Worm (Caenorhabditis elegans) whole organism, L1 larva: ENCODE measurements around the gene ZK381.8.

Experiments
- C16A3.4 ChIP-seq: fragments of 150-350 bp; optimal IDR thresholded peaks from 2 replicates; lab custom pipeline; 2014; ENCODE audit warnings: missing biosample characterization, missing genetic modification characterization
- C34B4.2 ChIP-seq: sonication (generic microtip); optimal IDR thresholded peaks from 2 replicates; lab custom pipeline; 2017; ENCODE audit warnings: mild to moderate bottlenecking, missing genetic modification characterization, missing compliant biosample characterization
- Y116A8C.19 ChIP-seq: sonication (generic microtip); optimal IDR thresholded peaks from 2 replicates; lab custom pipeline; 2016; ENCODE audit warnings: missing compliant biosample characterization, missing genetic modification characterization, borderline replicate concordance
- alr-1 ChIP-seq: fragments of 200-800 bp; sonication (Bioruptor generic); optimal IDR thresholded peaks from 2 replicates; lab custom pipeline; 2018; ENCODE audit warnings: borderline replicate concordance, mild to moderate bottlenecking, missing genetic modification characterization, missing compliant biosample characterization
- aly-2 ChIP-seq: fragments of 150-350 bp; optimal IDR thresholded peaks from 2 replicates; lab custom pipeline; 2014; ENCODE audit warnings: missing biosample characterization, missing genetic modification characterization
- ama-1 ChIP-seq: fragments of 150-350 bp; optimal IDR thresholded peaks from 2 replicates; lab custom pipeline; 2014
- ceh-63 ChIP-seq: fragments of 200-800 bp; sonication (Bioruptor generic); optimal IDR thresholded peaks from 2 replicates; lab custom pipeline; 2018; ENCODE audit warnings: mild to moderate bottlenecking, missing genetic modification characterization, missing compliant biosample characterization
- ceh-8 ChIP-seq: fragments of 200-800 bp; sonication (Bioruptor generic); optimal IDR thresholded peaks from 2 replicates; lab custom pipeline; 2018; ENCODE audit warnings: mild to moderate bottlenecking, missing genetic modification characterization, moderate library complexity, missing compliant biosample characterization
- ceh-82 ChIP-seq, 3 experiments: fragments of 150-350 bp in 1 of 3; sonication (generic microtip) in 2 of 3; optimal IDR thresholded peaks; 2 replicates each; lab custom pipeline; 2014 to 2017; ENCODE audit warnings: missing biosample characterization in 3 of 3, missing genetic modification characterization in 3 of 3
- ces-1 ChIP-seq: fragments of 150-350 bp; optimal IDR thresholded peaks from 2 replicates; lab custom pipeline; 2014; ENCODE audit warnings: missing biosample characterization, missing genetic modification reagents, missing genetic modification characterization
- dpl-1 ChIP-seq, 3 experiments: fragments of 150-350 bp in 2 of 3; sonication (generic microtip) in 1 of 3; optimal IDR thresholded peaks; 2 replicates each; lab custom pipeline; 2014 to 2017; ENCODE audit warnings: missing biosample characterization in 3 of 3, missing genetic modification characterization in 3 of 3, missing genetic modification reagents in 3 of 3
- dsc-1 ChIP-seq: sonication (generic microtip); optimal IDR thresholded peaks from 2 replicates; lab custom pipeline; 2016; ENCODE audit warnings: mild to moderate bottlenecking, missing genetic modification characterization, missing compliant biosample characterization
- efl-3 ChIP-seq: fragments of 200-800 bp; sonication (Bioruptor generic); optimal IDR thresholded peaks from 2 replicates; lab custom pipeline; 2018; ENCODE audit warnings: mild to moderate bottlenecking, missing genetic modification characterization, missing compliant biosample characterization
- egl-27 ChIP-seq, 2 experiments: fragments of 150-350 bp in 1 of 2; sonication (generic microtip); optimal IDR thresholded peaks; 3 replicates each; lab custom pipeline; 2017 to 2018; ENCODE audit warnings: missing biosample characterization in 2 of 2, missing genetic modification characterization in 2 of 2, missing genetic modification reagents in 2 of 2
- elt-2 ChIP-seq: sonication (generic microtip); optimal IDR thresholded peaks from 2 replicates; lab custom pipeline; 2016; ENCODE audit warnings: missing genetic modification characterization, mild to moderate bottlenecking, inconsistent platforms, missing compliant biosample characterization, missing genetic modification reagents
- fkh-10 ChIP-seq: sonication (generic microtip); optimal IDR thresholded peaks from 2 replicates; lab custom pipeline; 2017; ENCODE audit warnings: missing biosample characterization, missing genetic modification reagents, missing genetic modification characterization
- fkh-4 ChIP-seq: sonication (generic microtip); optimal IDR thresholded peaks from 2 replicates; lab custom pipeline; 2016; ENCODE audit warnings: missing compliant biosample characterization, missing genetic modification characterization, borderline replicate concordance
- fkh-8 ChIP-seq: sonication (generic microtip); optimal IDR thresholded peaks from 2 replicates; lab custom pipeline; 2016; ENCODE audit warnings: mild to moderate bottlenecking, missing genetic modification characterization, missing compliant biosample characterization
- fos-1 ChIP-seq: fragments of 150-350 bp; optimal IDR thresholded peaks from 2 replicates; lab custom pipeline; 2014; ENCODE audit warnings: missing biosample characterization, missing genetic modification characterization
- grh-1 ChIP-seq: fragments of 200-800 bp; sonication (Bioruptor generic); IDR thresholded peaks from 2 replicates; pipeline ENCODE4 v1.3.6; 2022; ENCODE audit warnings: missing genetic modification reagents, missing genetic modification characterization, missing compliant biosample characterization
- hlh-4 ChIP-seq: sonication (generic microtip); optimal IDR thresholded peaks from 2 replicates; lab custom pipeline; 2016; ENCODE audit warnings: mild to moderate bottlenecking, missing genetic modification characterization, missing compliant biosample characterization
- hpl-2 ChIP-seq: fragments of 150-350 bp; optimal IDR thresholded peaks from 2 replicates; lab custom pipeline; 2014; ENCODE audit warnings: missing biosample characterization, missing genetic modification reagents, missing genetic modification characterization
- lin-13 ChIP-seq: fragments of 150-350 bp; optimal IDR thresholded peaks from 2 replicates; lab custom pipeline; 2014; ENCODE audit warnings: missing biosample characterization, missing genetic modification reagents, missing genetic modification characterization
- lin-14 ChIP-seq: fragments of 200-800 bp; sonication (Bioruptor generic); optimal IDR thresholded peaks from 2 replicates; lab custom pipeline; 2018; ENCODE audit warnings: mild to moderate bottlenecking, missing genetic modification characterization, moderate library complexity, missing compliant biosample characterization
- lin-15B ChIP-seq: fragments of 150-350 bp; sonication (generic microtip); optimal IDR thresholded peaks from 3 replicates; lab custom pipeline; 2014; ENCODE audit warnings: missing biosample characterization, missing genetic modification characterization
- lin-39 ChIP-seq: fragments of 150-350 bp; optimal IDR thresholded peaks from 2 replicates; lab custom pipeline; 2014; ENCODE audit warnings: missing biosample characterization, missing genetic modification reagents, missing genetic modification characterization
- lir-3 ChIP-seq: sonication (generic microtip); optimal IDR thresholded peaks from 2 replicates; lab custom pipeline; 2016; ENCODE audit warnings: mild to moderate bottlenecking, missing genetic modification characterization, moderate library complexity, missing compliant biosample characterization; ENCODE audit not compliant: poor library complexity
- lsy-2 ChIP-seq, 2 experiments: fragments of 150-350 bp; optimal IDR thresholded peaks; 2 replicates each; lab custom pipeline; 2014; ENCODE audit warnings: missing biosample characterization in 2 of 2, missing genetic modification characterization in 2 of 2
- mdl-1 ChIP-seq, 2 experiments: fragments of 150-350 bp; optimal IDR thresholded peaks; 2 replicates each; lab custom pipeline; 2014 to 2017; ENCODE audit warnings: missing biosample characterization in 2 of 2, missing genetic modification characterization in 2 of 2, inconsistent platforms in 1 of 2
- mef-2 ChIP-seq: fragments of 150-350 bp; optimal IDR thresholded peaks from 2 replicates; lab custom pipeline; 2014; ENCODE audit warnings: missing biosample characterization, missing genetic modification characterization
- nhr-11 ChIP-seq: fragments of 150-350 bp; optimal IDR thresholded peaks from 2 replicates; lab custom pipeline; 2014; ENCODE audit warnings: missing biosample characterization, missing genetic modification characterization
- nhr-20 ChIP-seq: sonication (generic microtip); optimal IDR thresholded peaks from 2 replicates; lab custom pipeline; 2016; ENCODE audit warnings: mild to moderate bottlenecking, missing genetic modification characterization, missing compliant biosample characterization
- nhr-28 ChIP-seq: fragments of 150-350 bp; optimal IDR thresholded peaks from 2 replicates; lab custom pipeline; 2014; ENCODE audit warnings: missing biosample characterization, missing genetic modification characterization
- nhr-47 ChIP-seq: sonication (generic microtip); optimal IDR thresholded peaks from 2 replicates; lab custom pipeline; 2016; ENCODE audit warnings: mild to moderate bottlenecking, missing genetic modification characterization, moderate library complexity, missing compliant biosample characterization
- nhr-76 ChIP-seq: sonication (generic microtip); optimal IDR thresholded peaks from 2 replicates; lab custom pipeline; 2017; ENCODE audit warnings: missing biosample characterization, missing genetic modification characterization
- nhr-77 ChIP-seq: fragments of 150-350 bp; optimal IDR thresholded peaks from 2 replicates; lab custom pipeline; 2014; ENCODE audit warnings: missing biosample characterization, missing genetic modification characterization
- nhr-85 ChIP-seq: sonication (generic microtip); peaks from one replicate; lab custom pipeline; 2016; ENCODE audit warnings: missing genetic modification characterization, inconsistent platforms, missing compliant biosample characterization
- rnt-1 ChIP-seq: sonication (generic microtip); optimal IDR thresholded peaks from 2 replicates; lab custom pipeline; 2016; ENCODE audit warnings: mild to moderate bottlenecking, missing genetic modification characterization, moderate library complexity, missing compliant biosample characterization
- skn-1 ChIP-seq: fragments of 150-350 bp; optimal IDR thresholded peaks from 2 replicates; lab custom pipeline; 2014; ENCODE audit warnings: missing biosample characterization, missing genetic modification characterization
- snu-23 ChIP-seq: sonication (generic microtip); optimal IDR thresholded peaks from 2 replicates; lab custom pipeline; 2016; ENCODE audit warnings: missing genetic modification characterization, missing compliant biosample characterization
- swsn-7 ChIP-seq: sonication (generic microtip); optimal IDR thresholded peaks from 2 replicates; lab custom pipeline; 2016; ENCODE audit warnings: missing genetic modification characterization, missing compliant biosample characterization
- unc-130 ChIP-seq: fragments of 150-350 bp; optimal IDR thresholded peaks from 2 replicates; lab custom pipeline; 2017; ENCODE audit warnings: missing biosample characterization, missing genetic modification characterization, inconsistent platforms
- unc-86 ChIP-seq: sonication (generic microtip); optimal IDR thresholded peaks from 2 replicates; lab custom pipeline; 2016; ENCODE audit warnings: missing genetic modification characterization, missing compliant biosample characterization
- unc-98 ChIP-seq: fragments of 200-800 bp; sonication (Bioruptor generic); IDR thresholded peaks from 2 replicates; pipeline ENCODE4 v1.3.6; 2022; ENCODE audit warnings: missing genetic modification characterization, missing compliant biosample characterization
- xbp-1 ChIP-seq: sonication (generic microtip); optimal IDR thresholded peaks from 2 replicates; lab custom pipeline; 2016; ENCODE audit warnings: missing genetic modification characterization, missing compliant biosample characterization
- ztf-4 ChIP-seq: fragments of 150-350 bp; optimal IDR thresholded peaks from 2 replicates; lab custom pipeline; 2014; ENCODE audit warnings: missing biosample characterization, missing genetic modification characterization

The ZK381.8 gene

DNA sequence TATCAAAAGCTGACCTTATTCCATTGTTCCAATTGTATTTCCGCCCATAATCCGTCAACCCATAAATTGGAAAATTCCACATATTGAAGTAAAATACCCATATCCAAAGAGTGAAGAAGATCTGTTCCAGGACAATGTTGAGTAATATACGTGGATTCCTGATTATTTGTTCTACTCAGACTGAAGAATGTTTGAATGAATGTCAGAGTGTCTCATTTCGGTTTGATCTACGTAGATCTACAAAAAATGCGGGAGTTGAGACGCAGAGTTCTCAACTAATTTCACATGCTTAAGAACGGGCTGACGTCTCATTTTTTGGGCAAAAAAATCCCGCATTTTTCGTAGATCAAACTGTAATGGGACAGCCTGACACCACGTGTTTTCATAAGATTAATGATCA lies 2.3 kb upstream of the ZK381.8 start, which contains the start of gene nhr-249:
Gene nhr-249 (minus strand): TSS at position 101 of the 400 bp plus-strand sequence.
- no peak for TF ChIP-seq hpl-2
- TF ChIP-seq nhr-85 (tag; lab: Kevin White, UChicago), result no peak
- no peak for TF ChIP-seq ceh-63 (GFP tag; lab: Kevin White, UChicago)
- no peak for TF ChIP-seq lin-39 (tag; lab: Kevin White, UChicago)
- TF ChIP-seq rnt-1 (tag; lab: Kevin White, UChicago), result no peak
- TF ChIP-seq alr-1 (tag; lab: Kevin White, UChicago), result no peak
- TF ChIP-seq lin-14 (GFP tag; lab: Kevin White, UChicago), result no peak
- no peak for TF ChIP-seq dsc-1 (tag; lab: Kevin White, UChicago)
- TF ChIP-seq nhr-11 (tag; lab: Kevin White, UChicago), result no peak
- no peak for TF ChIP-seq C16A3.4 (tag; lab: Kevin White, UChicago)
- TF ChIP-seq efl-3 (GFP tag; lab: Kevin White, UChicago), result no peak
- TF ChIP-seq fkh-10 (GFP tag; lab: Kevin White, UChicago), result no peak
- TF ChIP-seq elt-2 (tag; lab: Kevin White, UChicago), result no peak
- TF ChIP-seq C34B4.2 (tag; lab: Kevin White, UChicago), result no peak
- no peak for TF ChIP-seq swsn-7 (tag; lab: Kevin White, UChicago)
- TF ChIP-seq nhr-28 (tag; lab: Kevin White, UChicago), result no peak

DNA sequence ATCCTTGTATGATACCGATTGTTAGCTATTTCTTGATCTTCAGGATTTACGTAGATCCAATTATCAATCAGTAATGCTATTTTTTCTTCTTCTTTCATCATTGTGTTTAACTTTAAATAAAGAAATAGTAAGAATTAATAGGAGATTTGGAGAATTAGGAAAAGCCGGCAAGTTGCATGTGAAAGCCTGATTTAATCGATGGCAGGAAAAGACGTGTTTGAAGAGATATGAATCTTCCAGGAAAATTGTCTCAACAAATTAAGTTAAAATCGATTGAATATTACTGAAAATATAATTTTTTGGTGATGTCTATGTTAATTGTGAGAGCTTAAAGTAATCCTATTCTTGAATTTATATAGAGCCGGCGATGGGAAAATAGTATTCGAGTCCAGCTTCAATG lies 1.0 kb upstream of the ZK381.8 start, which contains the start of gene ZK381.62:
Gene ZK381.62 (minus strand): TSS at position 101 of the 400 bp plus-strand sequence.
- TF ChIP-seq ceh-8 (GFP tag; lab: Kevin White, UChicago), result no peak
- no peak for TF ChIP-seq Y116A8C.19 (tag; lab: Kevin White, UChicago)
- no peak for TF ChIP-seq fos-1 (tag; lab: Kevin White, UChicago)
- no peak for TF ChIP-seq ztf-4 (tag; lab: Kevin White, UChicago)
- TF ChIP-seq ceh-63 (GFP tag; lab: Kevin White, UChicago), result no peak
- no peak for TF ChIP-seq unc-98 (GFP tag; lab: Robert Waterston, UW)

DNA sequence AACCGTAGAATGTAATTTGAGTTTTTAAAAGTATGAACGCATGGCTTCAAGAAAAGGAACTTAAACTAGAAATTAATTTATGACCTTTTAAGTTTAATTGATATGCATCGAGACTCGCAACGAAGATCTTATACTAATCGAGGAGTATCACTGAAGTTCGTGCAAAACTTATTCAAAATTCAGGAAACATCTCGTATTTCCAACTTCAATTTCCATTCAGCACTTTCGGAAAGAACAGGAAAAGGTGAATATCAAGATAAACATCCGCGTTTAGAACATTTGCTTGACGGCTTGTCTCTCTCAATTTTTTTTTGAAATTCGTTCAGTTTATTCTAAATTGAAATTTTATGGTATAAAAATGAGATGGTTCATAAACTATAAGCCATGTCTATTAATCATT lies 5.0 kb downstream of the ZK381.8 start, which contains the start of gene ZK381.2:
Gene ZK381.2 (plus strand): TSS at position 301 of the 400 bp plus-strand sequence.
- TF ChIP-seq dpl-1 (GFP tag; optimal IDR thresholded peaks at IDR 0.05; lab: Kevin White, UChicago), result no peak
- TF ChIP-seq nhr-20, result no peak
- TF ChIP-seq xbp-1 (tag; lab: Kevin White, UChicago), result no peak
- TF ChIP-seq skn-1, result no peak
- TF ChIP-seq lin-13 (GFP tag; lab: Kevin White, UChicago), result no peak
- TF ChIP-seq ama-1 (lab: Kevin White, UChicago), result no peak
- no peak for TF ChIP-seq ces-1 (GFP tag; lab: Kevin White, UChicago)
- TF ChIP-seq lin-15B, result no peak
- no peak for TF ChIP-seq lir-3 (tag; lab: Kevin White, UChicago)
- TF ChIP-seq nhr-76 (tag; lab: Kevin White, UChicago), result no peak
- no peak for TF ChIP-seq hlh-4 (tag; lab: Kevin White, UChicago)
- TF ChIP-seq, all 84 proteins: peak for 0

DNA sequence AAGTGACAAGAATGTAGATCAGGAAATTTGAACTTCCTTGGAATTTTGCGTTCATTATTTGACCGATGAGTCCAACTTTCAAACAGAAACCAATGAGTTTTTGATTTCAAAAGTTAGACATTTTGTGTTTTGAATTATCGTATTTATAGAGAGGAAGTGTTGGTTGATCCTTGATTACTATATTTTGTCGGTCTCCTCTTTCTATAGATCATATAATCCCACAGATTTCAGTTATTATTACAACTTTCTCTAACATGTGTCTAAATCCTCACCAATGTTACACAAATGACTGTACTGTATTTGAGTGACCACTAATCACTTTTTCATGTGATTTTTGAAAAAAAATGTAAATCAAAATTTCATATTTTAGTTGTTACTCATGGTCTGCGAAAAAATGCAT lies 5.7 kb downstream of the ZK381.8 start, which contains the start of gene B0478.3:
Gene B0478.3 (minus strand): TSS at position 101 of the 400 bp plus-strand sequence.
- TF ChIP-seq unc-86 (tag; lab: Kevin White, UChicago), result no peak
- no peak for TF ChIP-seq elt-2 (tag; lab: Kevin White, UChicago)
- TF ChIP-seq mef-2, result no peak
- TF ChIP-seq dsc-1 (tag; lab: Kevin White, UChicago), result no peak
- TF ChIP-seq, all 84 proteins: peak for 0

DNA sequence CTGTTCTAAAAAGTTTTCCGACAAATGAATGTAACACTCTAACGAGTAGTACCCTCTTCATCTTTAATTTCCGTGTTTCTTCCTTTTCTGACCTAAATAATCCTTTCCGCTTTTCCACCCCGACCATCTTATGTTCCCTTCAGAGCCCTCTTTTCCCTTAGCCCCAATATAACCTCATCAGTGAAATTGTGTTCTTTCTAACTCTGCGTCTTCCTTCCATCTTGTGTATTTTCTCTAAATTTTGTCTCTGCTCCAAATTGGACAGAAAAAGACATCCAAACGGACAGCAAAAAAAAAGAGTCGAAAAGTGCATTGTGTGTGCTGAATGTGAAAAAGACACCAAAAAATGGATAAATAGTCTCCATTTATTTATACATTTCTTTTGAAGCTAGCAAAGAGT lies 10.7 kb downstream of the ZK381.8 start:
- no peak for TF ChIP-seq fkh-4 (tag; lab: Kevin White, UChicago)
- no peak for TF ChIP-seq snu-23 (GFP tag; lab: Kevin White, UChicago)
- TF ChIP-seq C16A3.4 (tag; lab: Kevin White, UChicago), result no peak
- no peak for TF ChIP-seq nhr-77 (tag; lab: Kevin White, UChicago)
- no peak for TF ChIP-seq nhr-47 (tag; lab: Kevin White, UChicago)
- peak in 1 of 3 experiments; percentile 16 for TF ChIP-seq ceh-82 (tag; optimal IDR thresholded peaks at IDR 0.05; lab: Kevin White, UChicago)
- TF ChIP-seq lsy-2 (tag; optimal IDR thresholded peaks at IDR 0.05; lab: Kevin White, UChicago), result peak in 1 of 2 experiments; percentile 17
- TF ChIP-seq fkh-8 (tag; lab: Kevin White, UChicago), result no peak
- no peak for TF ChIP-seq egl-27 (tag; optimal IDR thresholded peaks at IDR 0.05; lab: Kevin White, UChicago)
- peak; percentile 29 for TF ChIP-seq fkh-10 (GFP tag; lab: Kevin White, UChicago)
- no peak for TF ChIP-seq grh-1 (GFP tag; lab: Robert Waterston, UW)
- TF ChIP-seq skn-1, result no peak
- no peak for TF ChIP-seq unc-130 (tag; lab: Kevin White, UChicago)
- TF ChIP-seq mdl-1 (tag; optimal IDR thresholded peaks at IDR 0.05; lab: Kevin White, UChicago), result no peak
- TF ChIP-seq aly-2, result no peak
